Worm (Caenorhabditis elegans) whole organism, early embryonic: Measurements from ENCODE around the gene srxa-6.

Source experiments
- F13C5.2 ChIP-seq: sonication (generic microtip); optimal IDR thresholded peaks from 2 replicates; lab custom pipeline; 2017; ENCODE audit warnings: mild to moderate bottlenecking, missing genetic modification characterization, inconsistent platforms, missing compliant biosample characterization
- ama-1 ChIP-seq: fragments of 150-350 bp; optimal IDR thresholded peaks from 2 replicates; lab custom pipeline; 2014
- ceh-36 ChIP-seq: sonication (generic microtip); optimal IDR thresholded peaks from 2 replicates; lab custom pipeline; 2016; ENCODE audit warnings: missing genetic modification characterization, inconsistent platforms, missing compliant biosample characterization
- hmbx-1 ChIP-seq: sonication (generic microtip); optimal IDR thresholded peaks from 2 replicates; lab custom pipeline; 2016; ENCODE audit warnings: mild to moderate bottlenecking, missing genetic modification characterization, missing compliant biosample characterization
- hnd-1 ChIP-seq: sonication (generic microtip); optimal IDR thresholded peaks from 2 replicates; lab custom pipeline; 2016; ENCODE audit warnings: missing genetic modification characterization, missing compliant biosample characterization
- scrt-1 ChIP-seq: fragments of 200-800 bp; sonication (Bioruptor generic); IDR thresholded peaks from 2 replicates; pipeline ENCODE4 v1.3.6; 2022; ENCODE audit warnings: missing genetic modification characterization, missing compliant biosample characterization
- sea-1 ChIP-seq: fragments of 200-800 bp; sonication (Bioruptor generic); conservative IDR thresholded peaks from 2 replicates; pipeline ENCODE4 v1.3.6; 2022; ENCODE audit warnings: missing genetic modification characterization, missing compliant biosample characterization
- tbx-11 ChIP-seq: fragments of 200-800 bp; sonication (Bioruptor generic); IDR thresholded peaks from 2 replicates; pipeline ENCODE4 v1.3.6; 2022; ENCODE audit warnings: missing genetic modification characterization, missing compliant biosample characterization
- tbx-37 ChIP-seq: fragments of 200-800 bp; sonication (Bioruptor generic); conservative IDR thresholded peaks from 2 replicates; pipeline ENCODE4 v1.3.6; 2022; ENCODE audit warnings: missing genetic modification reagents, missing genetic modification characterization, missing compliant biosample characterization

- TF ChIP-seq scrt-1 (no peak), tbx-37 (GFP tag; lab: Robert Waterston, UW) (no peak), ama-1 (no peak), F13C5.2 (tag; lab: Kevin White, UChicago) (no peak), tbx-11 (GFP tag; lab: Robert Waterston, UW) (no peak), hmbx-1 (tag; lab: Kevin White, UChicago) (no peak), sea-1 (GFP tag; lab: Robert Waterston, UW) (no peak), hnd-1 (no peak), ceh-36 (tag; lab: Kevin White, UChicago) (no peak)
Observed at ce11 chrV:20758106-20758505, 23.3 kb downstream of the srxa-6 start.
